Worm (Caenorhabditis elegans) whole organism, mixed stage, embryonic: ENCODE measurements around the gene ttr-28.

ENCODE experiments used
- cnd-1 ChIP-seq: fragments of 200-800 bp; sonication (Bioruptor generic); optimal IDR thresholded peaks from 2 replicates; lab custom pipeline; 2018; ENCODE audit warnings: mild to moderate bottlenecking, missing genetic modification characterization, missing compliant biosample characterization
- elt-1 ChIP-seq: sonication (generic microtip); optimal IDR thresholded peaks from 2 replicates; lab custom pipeline; 2017; ENCODE audit warnings: missing genetic modification characterization, mild to moderate bottlenecking, missing compliant biosample characterization, antibody characterized with exemption, moderate library complexity, borderline replicate concordance; ENCODE audit not compliant: insufficient read depth
- nhr-76 ChIP-seq: sonication (generic microtip); optimal IDR thresholded peaks from 2 replicates; lab custom pipeline; 2017; ENCODE audit warnings: missing biosample characterization, missing genetic modification characterization
- snpc-4 ChIP-seq: fragments of 150-350 bp; optimal IDR thresholded peaks from 2 replicates; lab custom pipeline; 2014; ENCODE audit warnings: missing biosample characterization, missing genetic modification characterization
- unc-120 ChIP-seq: sonication (generic microtip); optimal IDR thresholded peaks from 2 replicates; lab custom pipeline; 2017; ENCODE audit warnings: missing genetic modification characterization, missing compliant biosample characterization; ENCODE audit not compliant: poor library complexity, severe bottlenecking
- unc-62 ChIP-seq: fragments of 150-350 bp; optimal IDR thresholded peaks from 2 replicates; lab custom pipeline; 2014; ENCODE audit warnings: missing biosample characterization, missing genetic modification reagents, missing genetic modification characterization

ce11 chrV:12950812-12951528 is 46.0 kb upstream of the ttr-28 start, which contains the start of the genes T16G1.9 and T16G1.18:
- TF ChIP-seq snpc-4 (tag; lab: Kevin White, UChicago) (no peak), unc-62 (GFP tag; lab: Kevin White, UChicago) (no peak), unc-120 (tag; lab: Kevin White, UChicago) (no peak), nhr-76 (tag; lab: Kevin White, UChicago) (no peak), elt-1 (no peak), cnd-1 (tag; lab: Kevin White, UChicago) (no peak)
